Fruit fly (Drosophila melanogaster) whole organism, embryonic: Measurements from ENCODE around the gene CG11975.
A peak's percentile ranks its signal among the peaks of the same experiment; 100 is the strongest.

Experiments used
- Ada2b ChIP-seq: fragments of 200-800 bp; sonication (Bioruptor generic); IDR thresholded peaks from 2 replicates; pipeline ENCODE4 v1.3.6; 2022; ENCODE audit warnings: missing biosample characterization, missing genetic modification characterization
- B-H2 ChIP-seq: fragments of 200-800 bp; sonication (Bioruptor generic); optimal IDR thresholded peaks from 2 replicates; lab custom pipeline; 2018; ENCODE audit warnings: missing biosample characterization, mild to moderate bottlenecking, missing genetic modification characterization
- CG10321 ChIP-seq: fragments of 200-800 bp; sonication (Bioruptor generic); IDR thresholded peaks from 2 replicates; pipeline ENCODE4 v1.3.6; 2022; ENCODE audit warnings: missing biosample characterization, missing genetic modification characterization
- CG11398 ChIP-seq: fragments of 200-800 bp; sonication (Bioruptor generic); optimal IDR thresholded peaks from 2 replicates; lab custom pipeline; 2016; ENCODE audit warnings: missing biosample characterization, missing genetic modification characterization
- CG11695 ChIP-seq: fragments of 200-800 bp; sonication (Bioruptor generic); IDR thresholded peaks from 3 replicates; pipeline ENCODE4 v1.3.6; 2022; ENCODE audit warnings: missing biosample characterization, missing genetic modification characterization
- CG12071 ChIP-seq: fragments of 200-800 bp; sonication (Bioruptor generic); optimal IDR thresholded peaks from 3 replicates; lab custom pipeline; 2018; ENCODE audit warnings: missing biosample characterization, mild to moderate bottlenecking, missing genetic modification characterization
- CG12104 ChIP-seq: fragments of 200-800 bp; sonication (Bioruptor generic); optimal IDR thresholded peaks from 3 replicates; lab custom pipeline; 2016; ENCODE audit warnings: missing biosample characterization, missing genetic modification characterization
- CG13894 ChIP-seq: fragments of 200-800 bp; sonication (Bioruptor generic); optimal IDR thresholded peaks from 3 replicates; lab custom pipeline; 2018; ENCODE audit warnings: missing biosample characterization, mild to moderate bottlenecking, missing genetic modification characterization, moderate library complexity
- CG14050 ChIP-seq: fragments of 200-800 bp; sonication (Bioruptor generic); IDR thresholded peaks from 3 replicates; pipeline ENCODE4 v1.3.6; 2022; ENCODE audit warnings: missing biosample characterization, missing genetic modification characterization
- CG15514 ChIP-seq: fragments of 200-800 bp; sonication (Bioruptor generic); optimal IDR thresholded peaks from 3 replicates; lab custom pipeline; 2017; ENCODE audit warnings: missing biosample characterization, missing genetic modification characterization, mild to moderate bottlenecking, moderate library complexity, missing genetic modification reagents
- CG17328 ChIP-seq: fragments of 200-800 bp; sonication (Bioruptor generic); IDR thresholded peaks from 2 replicates; pipeline ENCODE4 v1.3.6; 2022; ENCODE audit warnings: missing biosample characterization, missing genetic modification characterization
- CG17361 ChIP-seq: fragments of 200-800 bp; sonication (Bioruptor generic); IDR thresholded peaks from 3 replicates; pipeline ENCODE4 v1.3.6; 2022; ENCODE audit warnings: missing biosample characterization, missing genetic modification characterization
- CG2116 ChIP-seq: fragments of 200-800 bp; sonication (Bioruptor generic); optimal IDR thresholded peaks from 3 replicates; lab custom pipeline; 2018; ENCODE audit warnings: missing biosample characterization, mild to moderate bottlenecking, missing genetic modification characterization
- CG31388 ChIP-seq: fragments of 200-800 bp; sonication (Bioruptor generic); optimal IDR thresholded peaks from 2 replicates; lab custom pipeline; 2016; ENCODE audit warnings: missing biosample characterization, missing genetic modification characterization
- CG3407 ChIP-seq: fragments of 200-800 bp; sonication (Bioruptor generic); optimal IDR thresholded peaks from 2 replicates; lab custom pipeline; 2018; ENCODE audit warnings: missing biosample characterization, mild to moderate bottlenecking, missing genetic modification characterization
- CG4617 ChIP-seq: fragments of 200-800 bp; sonication (Bioruptor generic); optimal IDR thresholded peaks from 3 replicates; lab custom pipeline; 2016; ENCODE audit warnings: missing biosample characterization, missing genetic modification characterization, borderline replicate concordance
- CG4707 ChIP-seq: fragments of 200-800 bp; sonication (Bioruptor generic); optimal IDR thresholded peaks from 2 replicates; lab custom pipeline; 2018; ENCODE audit warnings: missing biosample characterization, mild to moderate bottlenecking, missing genetic modification characterization, moderate library complexity
- CG5245 ChIP-seq: fragments of 200-800 bp; sonication (Bioruptor generic); optimal IDR thresholded peaks from 3 replicates; lab custom pipeline; 2016; ENCODE audit warnings: missing biosample characterization, missing genetic modification characterization
- CG8388 ChIP-seq: fragments of 200-800 bp; sonication (Bioruptor generic); optimal IDR thresholded peaks from 2 replicates; lab custom pipeline; 2019; ENCODE audit warnings: missing biosample characterization, mild to moderate bottlenecking, missing genetic modification characterization, moderate library complexity
- CG8478 ChIP-seq: fragments of >200 bp; optimal IDR thresholded peaks from 2 replicates; lab custom pipeline; 2018
- CG9437 ChIP-seq: fragments of 200-800 bp; sonication (Bioruptor generic); optimal IDR thresholded peaks from 2 replicates; lab custom pipeline; 2018; ENCODE audit warnings: missing biosample characterization, mild to moderate bottlenecking, missing genetic modification characterization
- CG9876 ChIP-seq: fragments of 200-800 bp; sonication (Bioruptor generic); optimal IDR thresholded peaks from 2 replicates; lab custom pipeline; 2016; ENCODE audit warnings: missing biosample characterization, missing genetic modification characterization
- E2f2 ChIP-seq: fragments of 200-800 bp; sonication (Bioruptor generic); IDR thresholded peaks from 2 replicates; pipeline ENCODE4 v1.3.6; 2022; ENCODE audit warnings: missing biosample characterization, missing genetic modification characterization
- Mes4 ChIP-seq: fragments of 200-800 bp; sonication (Bioruptor generic); optimal IDR thresholded peaks from 2 replicates; lab custom pipeline; 2016; ENCODE audit warnings: missing biosample characterization, missing genetic modification characterization
- Nf-YC ChIP-seq: fragments of 200-800 bp; optimal IDR thresholded peaks from 3 replicates; lab custom pipeline; 2019; ENCODE audit warnings: missing biosample characterization, mild to moderate bottlenecking, missing genetic modification characterization, moderate library complexity
- PHDP ChIP-seq: fragments of 200-800 bp; sonication (Bioruptor generic); optimal IDR thresholded peaks from 3 replicates; lab custom pipeline; 2018; ENCODE audit warnings: missing biosample characterization, mild to moderate bottlenecking, missing genetic modification characterization, moderate library complexity
- Ptx1 ChIP-seq: fragments of 200-800 bp; sonication (Bioruptor generic); IDR thresholded peaks from 2 replicates; pipeline ENCODE4 v1.3.6; 2022; ENCODE audit warnings: missing biosample characterization, missing genetic modification characterization
- Rx ChIP-seq: fragments of 200-800 bp; sonication (Bioruptor generic); IDR thresholded peaks from 2 replicates; pipeline ENCODE4 v1.3.6; 2022; ENCODE audit warnings: missing biosample characterization, missing genetic modification characterization
- Sox100B ChIP-seq: fragments of 200-800 bp; sonication (Bioruptor generic); optimal IDR thresholded peaks from 3 replicates; lab custom pipeline; 2018; ENCODE audit warnings: missing biosample characterization, mild to moderate bottlenecking, missing genetic modification characterization
- Xbp1 ChIP-seq: fragments of 200-800 bp; sonication (Bioruptor generic); optimal IDR thresholded peaks from 3 replicates; lab custom pipeline; 2016; ENCODE audit warnings: missing biosample characterization, mild to moderate bottlenecking, missing genetic modification characterization
- Xrp1 ChIP-seq: fragments of 200-800 bp; sonication (Bioruptor generic); IDR thresholded peaks from 2 replicates; pipeline ENCODE4 v1.3.6; 2022; ENCODE audit warnings: missing biosample characterization, missing genetic modification characterization
- ab ChIP-seq: fragments of 200-800 bp; sonication (Bioruptor generic); optimal IDR thresholded peaks from 2 replicates; lab custom pipeline; 2016; ENCODE audit warnings: missing biosample characterization, missing genetic modification characterization
- ara ChIP-seq: fragments of 200-800 bp; sonication (Bioruptor generic); IDR thresholded peaks from 2 replicates; pipeline ENCODE4 v1.3.6; 2022; ENCODE audit warnings: missing biosample characterization, missing genetic modification characterization
- corto ChIP-seq: fragments of 200-800 bp; sonication (Bioruptor generic); optimal IDR thresholded peaks from 2 replicates; lab custom pipeline; 2016; ENCODE audit warnings: missing biosample characterization, mild to moderate bottlenecking, missing genetic modification characterization, moderate library complexity
- crol ChIP-seq: fragments of 200-800 bp; sonication (Bioruptor generic); IDR thresholded peaks from 2 replicates; pipeline ENCODE4 v1.3.6; 2022; ENCODE audit warnings: missing biosample characterization, missing genetic modification characterization
- dati ChIP-seq: fragments of 200-800 bp; sonication (Bioruptor generic); IDR thresholded peaks from 2 replicates; pipeline ENCODE4 v1.3.6; 2022; ENCODE audit warnings: missing biosample characterization, missing genetic modification characterization
- gsb-n ChIP-seq: fragments of 200-800 bp; sonication (Bioruptor generic); optimal IDR thresholded peaks from 3 replicates; lab custom pipeline; 2018; ENCODE audit warnings: missing biosample characterization, mild to moderate bottlenecking, missing genetic modification characterization
- ind ChIP-seq: fragments of 200-800 bp; sonication (Bioruptor generic); optimal IDR thresholded peaks from 3 replicates; lab custom pipeline; 2016; ENCODE audit warnings: missing biosample characterization, missing genetic modification characterization
- jigr1 ChIP-seq: fragments of 200-800 bp; sonication (Bioruptor generic); IDR thresholded peaks from 3 replicates; pipeline ENCODE4 v1.3.6; 2022; ENCODE audit warnings: missing biosample characterization, missing genetic modification characterization
- lola ChIP-seq, 3 experiments: fragments of >200 bp in 2 of 3; fragments of 200-800 bp in 1 of 3; sonication (Bioruptor generic) in 1 of 3; optimal IDR thresholded peaks; 2 replicates each; lab custom pipeline; 2017 to 2019; ENCODE audit warnings: missing biosample characterization in 3 of 3, missing genetic modification characterization in 3 of 3, mild to moderate bottlenecking in 1 of 3, moderate library complexity in 1 of 3
- mirr ChIP-seq: fragments of 200-800 bp; sonication (Bioruptor generic); optimal IDR thresholded peaks from 3 replicates; lab custom pipeline; 2018; ENCODE audit warnings: missing biosample characterization, mild to moderate bottlenecking, missing genetic modification characterization
- prd ChIP-seq, 3 experiments: fragments of >200 bp in 2 of 3; fragments of 200-800 bp in 1 of 3; sonication (Bioruptor generic) in 1 of 3; optimal IDR thresholded peaks in 2 of 3; IDR thresholded peaks in 1 of 3; 2 replicates in 2 of 3; 3 replicates in 1 of 3; pipeline versions ENCODE4 v1.3.6 to Lab custom; 2017 to 2022; ENCODE audit warnings: missing biosample characterization in 1 of 3, missing genetic modification characterization in 1 of 3
- pum ChIP-seq: fragments of 200-800 bp; sonication (Bioruptor generic); optimal IDR thresholded peaks from 2 replicates; lab custom pipeline; 2016; ENCODE audit warnings: missing biosample characterization, missing genetic modification characterization
- schlank ChIP-seq: fragments of 200-800 bp; sonication (Bioruptor generic); optimal IDR thresholded peaks from 2 replicates; lab custom pipeline; 2018; ENCODE audit warnings: missing biosample characterization, mild to moderate bottlenecking, missing genetic modification characterization
- sima ChIP-seq: fragments of 200-800 bp; sonication (Bioruptor generic); optimal IDR thresholded peaks from 2 replicates; lab custom pipeline; 2016; ENCODE audit warnings: missing biosample characterization, missing genetic modification characterization
- so ChIP-seq: fragments of 200-800 bp; sonication (Bioruptor generic); IDR thresholded peaks from 3 replicates; pipeline ENCODE4 v1.3.6; 2022; ENCODE audit warnings: missing biosample characterization, missing genetic modification characterization
- stc ChIP-seq: fragments of 200-800 bp; sonication (Bioruptor generic); IDR thresholded peaks from 2 replicates; pipeline ENCODE4 v1.3.6; 2022; ENCODE audit warnings: missing biosample characterization, missing genetic modification characterization
- tin ChIP-seq: fragments of 200-800 bp; sonication (Bioruptor generic); optimal IDR thresholded peaks from 3 replicates; lab custom pipeline; 2016; ENCODE audit warnings: missing biosample characterization, missing genetic modification characterization
- tna ChIP-seq: fragments of 200-800 bp; sonication (Bioruptor generic); IDR thresholded peaks from 2 replicates; pipeline ENCODE4 v1.3.6; 2022; ENCODE audit warnings: missing biosample characterization, missing genetic modification characterization; ENCODE audit not compliant: partially characterized antibody
- ttk ChIP-seq: fragments of 200-800 bp; sonication (Bioruptor generic); IDR thresholded peaks from 2 replicates; pipeline ENCODE4 v2.1.2; 2022; ENCODE audit warnings: missing biosample characterization, missing genetic modification characterization
- z ChIP-seq: fragments of 200-800 bp; sonication (Bioruptor generic); IDR thresholded peaks from 3 replicates; pipeline ENCODE4 v1.3.6; 2022; ENCODE audit warnings: missing biosample characterization, missing genetic modification characterization

Gene CG11975

DNA sequence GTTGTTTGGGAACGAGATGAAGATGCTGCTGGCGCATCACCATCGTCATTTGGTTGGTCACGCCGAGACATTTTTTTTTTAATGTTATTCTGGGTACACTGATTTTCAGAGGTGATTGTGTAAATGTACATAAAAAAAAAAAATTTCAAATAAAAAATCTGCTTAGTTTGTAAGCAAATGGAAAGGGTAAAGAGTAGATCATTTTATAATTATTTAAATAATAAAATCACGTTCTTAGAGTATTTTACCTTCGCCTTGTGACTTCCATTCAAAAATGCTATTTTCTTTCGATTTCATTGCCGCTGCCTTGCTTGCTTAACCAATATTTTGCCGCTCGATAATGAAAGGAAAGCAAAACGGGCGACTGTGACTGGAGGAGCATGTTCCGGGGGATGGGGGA, 14.3 kb upstream of the CG11975 start (continued):
- peak; percentile 57; the same call in 2 of the 3 replicates for TF ChIP-seq CG17361
- TF ChIP-seq ab (GFP tag; lab: Kevin White, UChicago): no peak
- no peak for TF ChIP-seq Mes4 (GFP tag; lab: Kevin White, UChicago)
- TF ChIP-seq so (GFP tag; lab: Robert Waterston, UW): peak; percentile 42; the same call in 1 of the 3 replicates
- peak; percentile 14 for TF ChIP-seq CG9437 (GFP tag; lab: Kevin White, UChicago)
- no peak for TF ChIP-seq CG4617 (GFP tag; lab: Kevin White, UChicago)
- no peak for TF ChIP-seq mirr (GFP tag; lab: Kevin White, UChicago)
- no peak for TF ChIP-seq CG15514
- TF ChIP-seq dati (GFP tag; lab: Robert Waterston, UW): no peak
- peak; percentile 13 for TF ChIP-seq Sox100B (GFP tag; lab: Kevin White, UChicago)
- TF ChIP-seq CG17328: peak; percentile 52; the same call in 1 of the 2 replicates
- peak; percentile 71 for TF ChIP-seq Xrp1
- no peak for TF ChIP-seq CG12071 (GFP tag; lab: Kevin White, UChicago)
- TF ChIP-seq PHDP (tag; lab: Kevin White, UChicago): peak; percentile 50
- TF ChIP-seq CG10321 (GFP tag; lab: Robert Waterston, UW): no peak
- peak; percentile 1 for TF ChIP-seq CG12104 (GFP tag; lab: Kevin White, UChicago)
- no peak for TF ChIP-seq CG8478 (lab: Kevin White, UChicago)
- 0 out of 2 replicates have a peak, but pooled peaks have one; percentile 10 for TF ChIP-seq E2f2
- TF ChIP-seq z (GFP tag; lab: Robert Waterston, UW): no peak
- peak; percentile 11 for TF ChIP-seq CG5245
- peak; percentile 53; the same call in 1 of the 2 replicates for TF ChIP-seq ara (GFP tag; lab: Robert Waterston, UW)
- no peak for TF ChIP-seq Ada2b (GFP tag; lab: Robert Waterston, UW)
- peak; percentile 8 for TF ChIP-seq tin (GFP tag; lab: Kevin White, UChicago)
- no peak for TF ChIP-seq CG2116
- TF ChIP-seq prd (optimal IDR thresholded peaks at IDR 0.05; lab: Kevin White, UChicago): no peak
- peak; percentile 56 for TF ChIP-seq prd (GFP tag; IDR thresholded peaks at IDR 0.05; lab: Robert Waterston, UW)
- TF ChIP-seq CG11398: no peak
- TF ChIP-seq Xbp1 (GFP tag; lab: Kevin White, UChicago): peak; percentile 20
- TF ChIP-seq Nf-YC: no peak
- TF ChIP-seq B-H2: no peak
- TF ChIP-seq ind (GFP tag; lab: Kevin White, UChicago): no peak
- peak; percentile 2 for TF ChIP-seq CG3407
- TF ChIP-seq CG13894 (tag; lab: Kevin White, UChicago): no peak
- peak; percentile 53 for TF ChIP-seq gsb-n (tag; lab: Kevin White, UChicago)
- TF ChIP-seq ttk (GFP tag; lab: Robert Waterston, UW): peak; percentile 39
- peak; percentile 35 for TF ChIP-seq corto (GFP tag; lab: Kevin White, UChicago)
- TF ChIP-seq Rx (GFP tag; lab: Robert Waterston, UW): no peak
- TF ChIP-seq lola (GFP tag; optimal IDR thresholded peaks at IDR 0.05; lab: Kevin White, UChicago): peak in 1 of 3 experiments; percentile 12
- no peak for TF ChIP-seq CG31388 (GFP tag; lab: Kevin White, UChicago)
- 0 out of 3 replicates have a peak, but pooled peaks have one; percentile 28 for TF ChIP-seq CG11695
- TF ChIP-seq CG9876 (GFP tag; lab: Kevin White, UChicago): no peak
- no peak for TF ChIP-seq sima (GFP tag; lab: Kevin White, UChicago)
- TF ChIP-seq CG14050 (GFP tag; lab: Robert Waterston, UW): 0 out of 3 replicates have a peak, but pooled peaks have one; percentile 15
- peak; percentile 65; the same call in 1 of the 2 replicates for TF ChIP-seq stc (GFP tag; lab: Robert Waterston, UW)
- TF ChIP-seq crol: no peak
- no peak for TF ChIP-seq tna (GFP tag; lab: Robert Waterston, UW)
- no peak for TF ChIP-seq pum (GFP tag; lab: Kevin White, UChicago)
- TF ChIP-seq schlank (tag; lab: Kevin White, UChicago): no peak
- no peak for TF ChIP-seq jigr1
- peak; percentile 35; the same call in 1 of the 2 replicates for TF ChIP-seq Ptx1 (GFP tag; lab: Robert Waterston, UW)
- peak; percentile 8 for TF ChIP-seq CG4707 (GFP tag; lab: Kevin White, UChicago)
- TF ChIP-seq CG8388: peak; percentile 63
